Fruit fly (Drosophila melanogaster) whole organism, wandering third instar larva: ENCODE results near the gene CG5114.

Experiments used
- OdsH ChIP-seq: fragments of 200-800 bp; sonication (Bioruptor generic); optimal IDR thresholded peaks from 2 replicates; lab custom pipeline; 2016; ENCODE audit warnings: missing biosample characterization, mild to moderate bottlenecking, missing genetic modification characterization
- br ChIP-seq: fragments of 200-800 bp; sonication (Bioruptor generic); optimal IDR thresholded peaks from 2 replicates; lab custom pipeline; 2016; ENCODE audit warnings: missing biosample characterization, missing genetic modification characterization
- h ChIP-seq: fragments of 200-800 bp; sonication (Bioruptor generic); optimal IDR thresholded peaks from 3 replicates; lab custom pipeline; 2016; ENCODE audit warnings: missing biosample characterization, mild to moderate bottlenecking, missing genetic modification characterization

dm6 chr3L:14967691-14968538 is 14.7 kb upstream of the CG5114 start:
- TF ChIP-seq OdsH, result no peak
- TF ChIP-seq br, result no peak
- TF ChIP-seq h (GFP tag; lab: Kevin White, UChicago), result no peak
